Worm (Caenorhabditis elegans) whole organism, L2 larva: ENCODE measurements around the gene Y105C5B.8.

Source experiments
- blmp-1 ChIP-seq: sonication (generic microtip); optimal IDR thresholded peaks from 2 replicates; lab custom pipeline; 2017; ENCODE audit warnings: missing genetic modification characterization, mild to moderate bottlenecking, missing compliant biosample characterization, antibody characterized with exemption, moderate library complexity; ENCODE audit not compliant: insufficient read depth
- elt-3 ChIP-seq: sonication (generic microtip); optimal IDR thresholded peaks from 2 replicates; lab custom pipeline; 2017; ENCODE audit warnings: missing biosample characterization, missing genetic modification characterization
- lin-39 ChIP-seq: fragments of 150-350 bp; optimal IDR thresholded peaks from 2 replicates; lab custom pipeline; 2014; ENCODE audit warnings: missing biosample characterization, missing genetic modification reagents, missing genetic modification characterization
- nhr-237 ChIP-seq: fragments of 150-350 bp; optimal IDR thresholded peaks from 2 replicates; lab custom pipeline; 2014; ENCODE audit warnings: missing biosample characterization, missing genetic modification characterization
- skn-1 ChIP-seq: sonication (generic microtip); optimal IDR thresholded peaks from 2 replicates; lab custom pipeline; 2017; ENCODE audit warnings: missing biosample characterization, missing genetic modification characterization
- unc-55 ChIP-seq: fragments of 150-350 bp; sonication (generic microtip); optimal IDR thresholded peaks from 3 replicates; lab custom pipeline; 2014; ENCODE audit warnings: missing biosample characterization, missing genetic modification reagents, missing genetic modification characterization
- ztf-11 ChIP-seq: sonication (generic microtip); optimal IDR thresholded peaks from 2 replicates; lab custom pipeline; 2017; ENCODE audit warnings: missing biosample characterization, missing genetic modification characterization
- ztf-4 ChIP-seq: fragments of 150-350 bp; optimal IDR thresholded peaks from 2 replicates; lab custom pipeline; 2014; ENCODE audit warnings: missing biosample characterization, missing genetic modification characterization

DNA sequence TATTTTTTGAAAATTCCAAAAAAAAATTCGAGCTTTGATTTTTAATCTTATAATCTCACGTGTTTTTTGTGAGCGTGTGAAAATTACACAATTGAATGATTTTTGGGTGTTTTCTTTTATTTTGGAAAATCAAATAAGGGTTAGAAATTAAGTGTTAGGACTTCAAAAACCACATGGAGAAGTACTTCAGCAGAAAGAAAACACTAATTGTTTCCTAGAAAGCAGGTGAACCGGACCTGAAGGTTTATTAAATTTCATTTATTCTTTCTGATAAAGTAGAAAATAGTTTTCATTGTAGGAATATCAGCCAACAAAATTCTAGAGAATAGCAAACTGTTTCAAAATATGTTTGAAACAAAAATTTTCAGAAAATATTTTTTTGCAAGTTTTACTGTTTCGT, 18.4 kb downstream of the Y105C5B.8 start:
- TF ChIP-seq blmp-1 (tag; lab: Kevin White, UChicago), result no peak
- no peak for TF ChIP-seq elt-3 (tag; lab: Kevin White, UChicago)
- TF ChIP-seq ztf-11 (tag; lab: Kevin White, UChicago), result no peak
- no peak for TF ChIP-seq lin-39 (tag; lab: Kevin White, UChicago)
- no peak for TF ChIP-seq unc-55
- no peak for TF ChIP-seq skn-1 (tag; lab: Kevin White, UChicago)
- TF ChIP-seq nhr-237 (tag; lab: Kevin White, UChicago), result no peak
- TF ChIP-seq ztf-4, result no peak
